Worm (Caenorhabditis elegans) whole organism, young adult: ENCODE data around the gene srxa-8.

ENCODE experiments used
- B0019.2 ChIP-seq: fragments of 200-800 bp; sonication (Bioruptor generic); conservative IDR thresholded peaks from 2 replicates; pipeline ENCODE4 v1.3.6; 2022; ENCODE audit warnings: missing genetic modification reagents, missing genetic modification characterization, missing compliant biosample characterization
- C06A6.2 ChIP-seq: fragments of 200-800 bp; sonication (Bioruptor generic); conservative IDR thresholded peaks from 2 replicates; pipeline ENCODE4 v1.3.6; 2022; ENCODE audit warnings: missing genetic modification characterization, missing compliant biosample characterization
- C17E4.6 ChIP-seq: fragments of 200-800 bp; sonication (Bioruptor generic); IDR thresholded peaks from 2 replicates; pipeline ENCODE4 v1.3.6; 2022; ENCODE audit warnings: missing genetic modification reagents, missing genetic modification characterization, missing compliant biosample characterization
- F10E7.11 ChIP-seq: sonication (generic microtip); optimal IDR thresholded peaks from 2 replicates; lab custom pipeline; 2017; ENCODE audit warnings: mild to moderate bottlenecking, missing genetic modification characterization, moderate library complexity, missing compliant biosample characterization
- F22D6.2 ChIP-seq: sonication (generic microtip); optimal IDR thresholded peaks from 2 replicates; lab custom pipeline; 2016; ENCODE audit warnings: mild to moderate bottlenecking, missing genetic modification characterization, missing compliant biosample characterization
- F23B12.7 ChIP-seq: sonication (generic microtip); optimal IDR thresholded peaks from 2 replicates; lab custom pipeline; 2017; ENCODE audit warnings: missing genetic modification characterization, mild to moderate bottlenecking, missing compliant biosample characterization, antibody characterized with exemption, moderate library complexity; ENCODE audit not compliant: insufficient read depth
- F33H1.4 ChIP-seq: fragments of 200-800 bp; sonication (Bioruptor generic); IDR thresholded peaks from 2 replicates; pipeline ENCODE4 v1.3.6; 2022; ENCODE audit warnings: missing genetic modification reagents, missing genetic modification characterization, missing compliant biosample characterization
- K11D2.4 ChIP-seq: fragments of 200-800 bp; sonication (Bioruptor generic); IDR thresholded peaks from 2 replicates; pipeline ENCODE4 v1.3.6; 2022; ENCODE audit warnings: missing genetic modification reagents, missing genetic modification characterization, missing compliant biosample characterization
- Y53F4B.3 ChIP-seq: fragments of 200-800 bp; sonication (Bioruptor generic); IDR thresholded peaks from 2 replicates; pipeline ENCODE4 v1.3.6; 2022; ENCODE audit warnings: missing genetic modification reagents, missing genetic modification characterization, missing compliant biosample characterization
- Y53G8AR.9 ChIP-seq: fragments of 200-800 bp; sonication (Bioruptor generic); conservative IDR thresholded peaks from 2 replicates; pipeline ENCODE4 v1.3.6; 2022; ENCODE audit warnings: missing genetic modification reagents, missing genetic modification characterization, missing compliant biosample characterization
- Y56A3A.18 ChIP-seq: fragments of 200-800 bp; sonication (Bioruptor generic); IDR thresholded peaks from 2 replicates; pipeline ENCODE4 v1.3.6; 2022; ENCODE audit warnings: missing genetic modification reagents, missing genetic modification characterization, missing compliant biosample characterization
- Y95B8A.8 ChIP-seq: fragments of 200-800 bp; sonication (Bioruptor generic); IDR thresholded peaks from 2 replicates; pipeline ENCODE4 v1.3.6; 2022; ENCODE audit warnings: missing genetic modification reagents, missing genetic modification characterization, missing compliant biosample characterization
- ZK185.1 ChIP-seq: sonication (generic microtip); optimal IDR thresholded peaks from 2 replicates; lab custom pipeline; 2016; ENCODE audit warnings: mild to moderate bottlenecking, missing genetic modification characterization, missing compliant biosample characterization; ENCODE audit not compliant: poor library complexity, severe bottlenecking
- aptf-2 ChIP-seq: fragments of 200-800 bp; sonication (Bioruptor generic); conservative IDR thresholded peaks from 2 replicates; pipeline ENCODE4 v1.3.6; 2022; ENCODE audit warnings: missing genetic modification reagents, missing genetic modification characterization, missing compliant biosample characterization
- atf-7 ChIP-seq: sonication (generic microtip); optimal IDR thresholded peaks from 2 replicates; lab custom pipeline; 2017; ENCODE audit warnings: mild to moderate bottlenecking, missing genetic modification characterization, missing compliant biosample characterization
- athp-1 ChIP-seq: sonication (generic microtip); optimal IDR thresholded peaks from 2 replicates; lab custom pipeline; 2017; ENCODE audit warnings: mild to moderate bottlenecking, missing genetic modification characterization, missing compliant biosample characterization
- attf-5 ChIP-seq: fragments of 200-800 bp; sonication (Bioruptor generic); optimal IDR thresholded peaks from 2 replicates; lab custom pipeline; 2018; ENCODE audit warnings: mild to moderate bottlenecking, missing genetic modification characterization, missing compliant biosample characterization
- bed-2 ChIP-seq: fragments of 200-800 bp; sonication (Bioruptor generic); IDR thresholded peaks from 2 replicates; pipeline ENCODE4 v1.3.6; 2022; ENCODE audit warnings: missing genetic modification reagents, missing genetic modification characterization, missing compliant biosample characterization
- cebp-1 ChIP-seq, 2 experiments: fragments of 200-800 bp in 1 of 2; sonication (Bioruptor generic) in 1 of 2; sonication (generic microtip) in 1 of 2; IDR thresholded peaks in 1 of 2; optimal IDR thresholded peaks in 1 of 2; 2 replicates each; pipeline versions ENCODE4 v1.3.6 to Lab custom; 2017 to 2022; ENCODE audit warnings: missing compliant biosample characterization in 2 of 2, missing genetic modification characterization in 2 of 2, mild to moderate bottlenecking in 1 of 2, missing genetic modification reagents in 1 of 2, moderate library complexity in 1 of 2
- ceh-40 ChIP-seq: fragments of 200-800 bp; sonication (Bioruptor generic); IDR thresholded peaks from 2 replicates; pipeline ENCODE4 v1.3.6; 2022; ENCODE audit warnings: missing genetic modification characterization, missing compliant biosample characterization
- ceh-79 ChIP-seq: sonication (generic microtip); optimal IDR thresholded peaks from 2 replicates; lab custom pipeline; 2017; ENCODE audit warnings: mild to moderate bottlenecking, missing genetic modification characterization, missing compliant biosample characterization
- chd-7 ChIP-seq: sonication (generic microtip); optimal IDR thresholded peaks from 2 replicates; lab custom pipeline; 2016; ENCODE audit warnings: mild to moderate bottlenecking, missing genetic modification characterization, moderate library complexity, missing compliant biosample characterization
- die-1 ChIP-seq: sonication (generic microtip); optimal IDR thresholded peaks from 2 replicates; lab custom pipeline; 2016; ENCODE audit warnings: missing genotype, mild to moderate bottlenecking, missing genetic modification characterization, missing compliant biosample characterization
- dox-1 ChIP-seq: fragments of 200-800 bp; sonication (Bioruptor generic); IDR thresholded peaks from 2 replicates; pipeline ENCODE4 v1.3.6; 2022; ENCODE audit warnings: missing genetic modification reagents, missing genetic modification characterization, missing compliant biosample characterization
- egl-44 ChIP-seq: fragments of 200-800 bp; sonication (Bioruptor generic); IDR thresholded peaks from 2 replicates; pipeline ENCODE4 v1.3.6; 2022; ENCODE audit warnings: missing genetic modification reagents, missing genetic modification characterization, missing compliant biosample characterization
- egrh-3 ChIP-seq: fragments of 200-800 bp; sonication (Bioruptor generic); IDR thresholded peaks from 2 replicates; pipeline ENCODE4 v1.3.6; 2022; ENCODE audit warnings: missing genetic modification reagents, missing genetic modification characterization, missing compliant biosample characterization
- gei-17 ChIP-seq: fragments of 200-800 bp; sonication (Bioruptor generic); optimal IDR thresholded peaks from 2 replicates; lab custom pipeline; 2018; ENCODE audit warnings: mild to moderate bottlenecking, missing genetic modification characterization, missing compliant biosample characterization
- hlh-26 ChIP-seq: fragments of 200-800 bp; sonication (Bioruptor generic); conservative IDR thresholded peaks from 2 replicates; pipeline ENCODE4 v1.3.6; 2022; ENCODE audit warnings: missing genetic modification reagents, missing genetic modification characterization, missing compliant biosample characterization
- let-526 ChIP-seq: fragments of 200-800 bp; sonication (Bioruptor generic); IDR thresholded peaks from 2 replicates; pipeline ENCODE4 v1.3.6; 2022; ENCODE audit warnings: missing genetic modification reagents, missing genetic modification characterization, missing compliant biosample characterization
- let-607 ChIP-seq, 2 experiments: fragments of 200-800 bp in 1 of 2; sonication (Bioruptor generic) in 1 of 2; sonication (generic microtip) in 1 of 2; optimal IDR thresholded peaks; 2 replicates each; lab custom pipeline; 2016 to 2018; ENCODE audit warnings: mild to moderate bottlenecking in 2 of 2, missing compliant biosample characterization in 2 of 2, missing genetic modification characterization in 2 of 2, moderate library complexity in 2 of 2, missing genotype in 1 of 2
- lin-40 ChIP-seq: sonication (generic microtip); optimal IDR thresholded peaks from 2 replicates; lab custom pipeline; 2016; ENCODE audit warnings: missing genetic modification characterization, mild to moderate bottlenecking, missing compliant biosample characterization, missing genotype, missing genetic modification reagents
- lir-1 ChIP-seq: fragments of 200-800 bp; sonication (Bioruptor generic); conservative IDR thresholded peaks from 2 replicates; pipeline ENCODE4 v1.3.6; 2022; ENCODE audit warnings: missing genetic modification reagents, missing genetic modification characterization, missing compliant biosample characterization
- nhr-120 ChIP-seq: fragments of 200-800 bp; sonication (Bioruptor generic); IDR thresholded peaks from 2 replicates; pipeline ENCODE4 v1.3.6; 2022; ENCODE audit warnings: missing genetic modification characterization, missing compliant biosample characterization
- nhr-80 ChIP-seq: sonication (generic microtip); optimal IDR thresholded peaks from 2 replicates; lab custom pipeline; 2016; ENCODE audit warnings: missing genetic modification characterization, missing compliant biosample characterization
- nhr-90 ChIP-seq: sonication (generic microtip); optimal IDR thresholded peaks from 2 replicates; lab custom pipeline; 2016; ENCODE audit warnings: missing genotype, mild to moderate bottlenecking, missing genetic modification characterization, missing compliant biosample characterization
- rec-8 ChIP-seq, 2 experiments: sonication (generic microtip); optimal IDR thresholded peaks; 2 replicates each; lab custom pipeline; 2016; ENCODE audit warnings: mild to moderate bottlenecking in 2 of 2, missing genetic modification characterization in 2 of 2, missing genetic modification reagents in 2 of 2, missing genotype in 2 of 2, missing biosample characterization in 1 of 2, missing compliant biosample characterization in 1 of 2, moderate library complexity in 1 of 2
- repo-1 ChIP-seq: sonication (generic microtip); optimal IDR thresholded peaks from 2 replicates; lab custom pipeline; 2017; ENCODE audit warnings: mild to moderate bottlenecking, missing genetic modification characterization, missing compliant biosample characterization
- snpc-4 ChIP-seq, 5 experiments: fragments of 150-350 bp in 1 of 5; sonication (generic microtip) in 4 of 5; optimal IDR thresholded peaks; 2 replicates each; lab custom pipeline; 2014 to 2018; ENCODE audit warnings: missing genetic modification characterization in 5 of 5, missing biosample characterization in 3 of 5, antibody characterized with exemption in 2 of 5, mild to moderate bottlenecking in 2 of 5, missing compliant biosample characterization in 2 of 5, missing genotype in 2 of 5, moderate library complexity in 2 of 5, missing genetic modification reagents in 1 of 5
- somi-1 ChIP-seq: fragments of 200-800 bp; sonication (Bioruptor generic); optimal IDR thresholded peaks from 2 replicates; lab custom pipeline; 2018; ENCODE audit warnings: mild to moderate bottlenecking, missing genetic modification characterization, missing compliant biosample characterization
- tbp1 ChIP-seq: fragments of 200-800 bp; sonication (Bioruptor generic); optimal IDR thresholded peaks from 2 replicates; lab custom pipeline; 2018; ENCODE audit warnings: mild to moderate bottlenecking, missing genetic modification characterization, missing compliant biosample characterization
- unc-62 ChIP-seq: fragments of 150-350 bp; optimal IDR thresholded peaks from 2 replicates; lab custom pipeline; 2014; ENCODE audit warnings: missing biosample characterization, missing genetic modification reagents, missing genetic modification characterization
- zim-3 ChIP-seq: sonication (generic microtip); optimal IDR thresholded peaks from 2 replicates; lab custom pipeline; 2017; ENCODE audit warnings: mild to moderate bottlenecking, missing genetic modification characterization, moderate library complexity, missing compliant biosample characterization
- ztf-22 ChIP-seq: fragments of 200-800 bp; sonication (Bioruptor generic); optimal IDR thresholded peaks from 2 replicates; lab custom pipeline; 2018; ENCODE audit warnings: mild to moderate bottlenecking, missing genetic modification characterization, moderate library complexity, missing compliant biosample characterization
- ztf-26 ChIP-seq: sonication (generic microtip); optimal IDR thresholded peaks from 2 replicates; lab custom pipeline; 2017; ENCODE audit warnings: missing genetic modification characterization, missing compliant biosample characterization

Gene srxa-8

ce11 chrX:13308745-13309144 is at the start of gene srxa-8:
Gene srxa-8 (minus strand): TSS chrX:13308845.
- TF ChIP-seq Y95B8A.8 (GFP tag; lab: Robert Waterston, UW) (no peak), Y53G8AR.9 (GFP tag; lab: Robert Waterston, UW) (no peak)

- TF ChIP-seq egrh-3 (GFP tag; lab: Robert Waterston, UW): no peak
- no peak for TF ChIP-seq B0019.2
- TF ChIP-seq bed-2: no peak
- TF ChIP-seq aptf-2: no peak
- TF ChIP-seq gei-17 (GFP tag; lab: Kevin White, UChicago): no peak
- no peak for TF ChIP-seq Y53F4B.3 (GFP tag; lab: Robert Waterston, UW)
- TF ChIP-seq F33H1.4 (GFP tag; lab: Robert Waterston, UW): no peak
- no peak for TF ChIP-seq F23B12.7 (tag; lab: Kevin White, UChicago)
- no peak for TF ChIP-seq let-526 (GFP tag; lab: Robert Waterston, UW)
- TF ChIP-seq attf-5 (GFP tag; lab: Kevin White, UChicago): no peak
Observed at ce11 chrX:13357673-13358072, 49.0 kb upstream of the srxa-8 start.

- TF ChIP-seq zim-3 (tag; lab: Kevin White, UChicago) (no peak), unc-62 (GFP tag; lab: Kevin White, UChicago) (no peak), ceh-79 (tag; lab: Kevin White, UChicago) (no peak), F10E7.11 (tag; lab: Kevin White, UChicago) (no peak), nhr-120 (GFP tag; lab: Robert Waterston, UW) (no peak), dox-1 (GFP tag; lab: Robert Waterston, UW) (peak; percentile 47), hlh-26 (GFP tag; lab: Robert Waterston, UW) (no peak), ceh-40 (GFP tag; lab: Robert Waterston, UW) (no peak; the same call in 1 of the 2 replicates), Y53G8AR.9 (GFP tag; lab: Robert Waterston, UW) (no peak), somi-1 (peak; percentile 90), repo-1 (tag; lab: Kevin White, UChicago) (peak; percentile 28), ztf-26 (tag; lab: Kevin White, UChicago) (peak; percentile 90), chd-7 (tag; lab: Kevin White, UChicago) (peak; percentile 66), lir-1 (GFP tag; lab: Robert Waterston, UW) (no peak), lin-40 (tag; lab: Kevin White, UChicago) (peak; percentile 83), K11D2.4 (GFP tag; lab: Robert Waterston, UW) (peak; percentile 68), F22D6.2 (tag; lab: Kevin White, UChicago) (peak; percentile 70), ztf-22 (GFP tag; lab: Kevin White, UChicago) (peak; percentile 53), cebp-1 (GFP tag; IDR thresholded peaks at IDR 0.05; lab: Robert Waterston, UW) (no peak), cebp-1 (tag; optimal IDR thresholded peaks at IDR 0.05; lab: Kevin White, UChicago) (peak; percentile 61), ZK185.1 (tag; lab: Kevin White, UChicago) (peak; percentile 48), snpc-4 (GFP tag; optimal IDR thresholded peaks at IDR 0.05; lab: Kevin White, UChicago) (no peak), snpc-4 (tag; optimal IDR thresholded peaks at IDR 0.05; lab: Kevin White, UChicago) (peak in 1 of 4 experiments; percentile 28), C17E4.6 (GFP tag; lab: Robert Waterston, UW) (no peak), bed-2 (no peak), athp-1 (no peak), tbp1 (GFP tag; lab: Kevin White, UChicago) (peak; percentile 54), egl-44 (GFP tag; lab: Robert Waterston, UW) (0 out of 2 replicates have a peak, but pooled peaks have one; percentile 44), C06A6.2 (GFP tag; lab: Robert Waterston, UW) (peak; percentile 53; the same call in 1 of the 2 replicates), nhr-80 (tag; lab: Kevin White, UChicago) (peak; percentile 89), rec-8 (tag; optimal IDR thresholded peaks at IDR 0.05; lab: Kevin White, UChicago) (no peak), Y56A3A.18 (0 out of 2 replicates have a peak, but pooled peaks have one; percentile 28), atf-7 (peak; percentile 71), nhr-90 (tag; lab: Kevin White, UChicago) (peak; percentile 38), die-1 (tag; lab: Kevin White, UChicago) (peak; percentile 75), let-607 (tag; optimal IDR thresholded peaks at IDR 0.05; lab: Kevin White, UChicago) (peak in 1 of 2 experiments; percentile 46)
Observed at ce11 chrX:13356469-13356868, 47.8 kb upstream of the srxa-8 start.
